Worm (Caenorhabditis elegans) whole organism, L4 larva: ENCODE data around the gene srr-4.

ENCODE experiments used
- T26A8.4 ChIP-seq: fragments of 200-800 bp; sonication (Bioruptor generic); IDR thresholded peaks from 2 replicates; pipeline ENCODE4 v1.3.6; 2022; ENCODE audit warnings: missing genetic modification characterization, missing compliant biosample characterization
- aly-2 ChIP-seq: sonication (generic microtip); optimal IDR thresholded peaks from 2 replicates; lab custom pipeline; 2018; ENCODE audit warnings: missing biosample characterization, missing genetic modification characterization
- ces-1 ChIP-seq: fragments of 150-350 bp; sonication (generic microtip); optimal IDR thresholded peaks from 4 replicates; lab custom pipeline; 2014; ENCODE audit warnings: missing biosample characterization, missing genetic modification reagents, missing genetic modification characterization
- hif-1 ChIP-seq, 2 experiments: sonication (generic microtip); optimal IDR thresholded peaks; 2 replicates each; lab custom pipeline; 2016 to 2017; ENCODE audit warnings: missing compliant biosample characterization in 2 of 2, missing genetic modification characterization in 2 of 2, missing genetic modification reagents in 2 of 2, missing genotype in 2 of 2, mild to moderate bottlenecking in 1 of 2
- nhr-77 ChIP-seq: fragments of 150-350 bp; optimal IDR thresholded peaks from 2 replicates; lab custom pipeline; 2014; ENCODE audit warnings: missing biosample characterization, missing genetic modification characterization
- pha-4 ChIP-seq, 2 experiments: fragments of 150-350 bp in 1 of 2; fragments of 200-800 bp in 1 of 2; sonication (Bioruptor generic) in 1 of 2; IDR thresholded peaks in 1 of 2; optimal IDR thresholded peaks in 1 of 2; 2 replicates each; pipeline versions ENCODE4 v1.3.6 to Lab custom; 2014 to 2022; ENCODE audit warnings: missing genetic modification characterization in 2 of 2, missing genetic modification reagents in 2 of 2, missing biosample characterization in 1 of 2, missing compliant biosample characterization in 1 of 2
- tag-97 ChIP-seq: fragments of 200-800 bp; sonication (Bioruptor generic); IDR thresholded peaks from 2 replicates; pipeline ENCODE4 v1.3.6; 2022; ENCODE audit warnings: missing genetic modification characterization, missing compliant biosample characterization
- unc-130 ChIP-seq: sonication (generic microtip); optimal IDR thresholded peaks from 2 replicates; lab custom pipeline; 2016; ENCODE audit warnings: missing genetic modification reagents, missing genetic modification characterization, missing compliant biosample characterization

- TF ChIP-seq aly-2 (tag; lab: Kevin White, UChicago) (no peak), T26A8.4 (GFP tag; lab: Robert Waterston, UW) (no peak), tag-97 (no peak), hif-1 (tag; optimal IDR thresholded peaks at IDR 0.05; lab: Kevin White, UChicago) (no peak), ces-1 (GFP tag; lab: Kevin White, UChicago) (no peak), nhr-77 (tag; lab: Kevin White, UChicago) (no peak), unc-130 (GFP tag; lab: Kevin White, UChicago) (no peak), pha-4 (GFP tag; IDR thresholded peaks at IDR 0.05; lab: Robert Waterston, UW) (no peak), pha-4 (tag; optimal IDR thresholded peaks at IDR 0.05; lab: Kevin White, UChicago) (no peak)
Observed at ce11 chrV:4975140-4975539, 43.9 kb upstream of the srr-4 start, which contains the start of gene F26G5.1.
